ENCODE assay signal across 6 worm cellular contexts in the genomic region with DNA sequence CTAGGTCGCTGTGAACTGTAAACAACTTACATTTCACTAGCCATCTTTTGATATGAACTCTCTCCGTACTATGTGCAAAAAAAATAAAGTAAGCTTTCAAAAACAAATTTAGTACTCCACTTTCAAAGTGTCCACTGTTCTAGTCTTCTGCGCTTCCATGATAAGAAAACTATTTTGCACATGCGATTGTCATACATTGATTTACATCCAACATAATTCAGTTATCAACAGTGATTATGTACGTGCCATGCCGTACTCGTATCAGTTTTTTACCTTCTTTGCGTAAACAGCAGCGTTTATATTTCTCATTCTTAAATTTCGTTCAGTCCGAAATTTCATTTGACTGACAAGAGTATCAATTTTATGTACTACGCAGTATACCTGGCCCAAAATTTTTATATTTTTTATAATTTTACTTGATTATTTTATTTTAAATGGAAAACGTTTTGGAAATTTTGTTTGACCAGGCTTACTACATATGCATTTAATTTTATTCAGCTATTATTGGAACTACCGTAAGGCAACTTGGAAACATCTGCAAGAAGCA.
TF ChIP-seq lines count a peak whose summit lies in the region.

Gene fbxa-134 (minus strand): TSS at position 44 of the 547 bp plus-strand sequence.
Gene F47H4.2 (plus strand): TSS at position 497 of the 547 bp plus-strand sequence.

TF ChIP-seq in whole organism, L1 larva, 84 proteins besides CTCF, POLR2A, EP300 and RAD21 (continues in another document):
- TF ChIP-seq ceh-90 (tag; optimal IDR thresholded peaks at IDR 0.05; lab: Kevin White, UChicago) (no peak), zip-4 (GFP tag; optimal IDR thresholded peaks at IDR 0.05; lab: Kevin White, UChicago) (no peak), pqm-1 (tag; optimal IDR thresholded peaks at IDR 0.05; lab: Kevin White, UChicago) (peak; percentile 51), unc-86 (tag; optimal IDR thresholded peaks at IDR 0.05; lab: Kevin White, UChicago) (no peak), egl-27 (tag; optimal IDR thresholded peaks at IDR 0.05; lab: Kevin White, UChicago) (no peak), lin-13 (GFP tag; optimal IDR thresholded peaks at IDR 0.05; lab: Kevin White, UChicago) (no peak), lin-39 (tag; optimal IDR thresholded peaks at IDR 0.05; lab: Kevin White, UChicago) (no peak), fos-1 (tag; optimal IDR thresholded peaks at IDR 0.05; lab: Kevin White, UChicago) (no peak), unc-130 (tag; optimal IDR thresholded peaks at IDR 0.05; lab: Kevin White, UChicago) (no peak), sox-4 (tag; optimal IDR thresholded peaks at IDR 0.05; lab: Kevin White, UChicago) (no peak), ztf-11 (tag; optimal IDR thresholded peaks at IDR 0.05; lab: Kevin White, UChicago) (no peak), pax-3 (tag; optimal IDR thresholded peaks at IDR 0.05; lab: Kevin White, UChicago) (no peak), elt-2 (tag; optimal IDR thresholded peaks at IDR 0.05; lab: Kevin White, UChicago) (peak; percentile 78), nhr-19 (GFP tag; conservative IDR thresholded peaks at IDR 0.05; lab: Robert Waterston, UW) (no peak), sup-37 (GFP tag; optimal IDR thresholded peaks at IDR 0.05; lab: Kevin White, UChicago) (no peak)

TF ChIP-seq in whole organism, L2 larva, 48 proteins besides CTCF, POLR2A, EP300 and RAD21:
- peak; percentile 3 for TF ChIP-seq gmeb-1 (tag; optimal IDR thresholded peaks at IDR 0.05; lab: Kevin White, UChicago)
- peak; percentile 18 for TF ChIP-seq sma-9 (GFP tag; optimal IDR thresholded peaks at IDR 0.05; lab: Kevin White, UChicago)
- no peak for TF ChIP-seq sma-9 (tag; optimal IDR thresholded peaks at IDR 0.05; lab: Kevin White, UChicago)
- no peak for TF ChIP-seq nhr-237 (tag; optimal IDR thresholded peaks at IDR 0.05; lab: Kevin White, UChicago)
- TF ChIP-seq ztf-4 (tag; optimal IDR thresholded peaks at IDR 0.05; lab: Kevin White, UChicago), result no peak
- TF ChIP-seq crh-2 (tag; optimal IDR thresholded peaks at IDR 0.05; lab: Kevin White, UChicago), result peak; percentile 43
- TF ChIP-seq fos-1 (tag; optimal IDR thresholded peaks at IDR 0.05; lab: Kevin White, UChicago), result peak; percentile 79
- peak; percentile 76 for TF ChIP-seq skn-1 (tag; optimal IDR thresholded peaks at IDR 0.05; lab: Kevin White, UChicago)
- TF ChIP-seq ztf-11 (tag; optimal IDR thresholded peaks at IDR 0.05; lab: Kevin White, UChicago), result no peak

TF ChIP-seq in whole organism, L3 larva, 47 proteins besides CTCF, POLR2A, EP300 and RAD21:
- TF ChIP-seq ceh-28 (tag; optimal IDR thresholded peaks at IDR 0.05; lab: Kevin White, UChicago), result no peak
- peak; percentile 51 for TF ChIP-seq jun-1 (tag; optimal IDR thresholded peaks at IDR 0.05; lab: Kevin White, UChicago)
- peak; percentile 80 for TF ChIP-seq pha-4 (tag; optimal IDR thresholded peaks at IDR 0.05; lab: Kevin White, UChicago)
- peak; percentile 93 for TF ChIP-seq elt-2 (tag; optimal IDR thresholded peaks at IDR 0.05; lab: Kevin White, UChicago)
- peak; percentile 80 for TF ChIP-seq pqm-1 (tag; optimal IDR thresholded peaks at IDR 0.05; lab: Kevin White, UChicago)
- TF ChIP-seq nhr-11 (tag; optimal IDR thresholded peaks at IDR 0.05; lab: Kevin White, UChicago), result no peak
- TF ChIP-seq egl-5 (tag; optimal IDR thresholded peaks at IDR 0.05; lab: Kevin White, UChicago), result no peak
- no peak for TF ChIP-seq tbx-2 (tag; optimal IDR thresholded peaks at IDR 0.05; lab: Kevin White, UChicago)
- no peak for TF ChIP-seq hmg-11 (tag; optimal IDR thresholded peaks at IDR 0.05; lab: Kevin White, UChicago)
TF ChIP-seq in whole organism, L3 larva: peak in this region for 4.

TF ChIP-seq in whole organism, L4 larva, 104 proteins besides CTCF, POLR2A, EP300 and RAD21:
- TF ChIP-seq pqm-1 (tag; optimal IDR thresholded peaks at IDR 0.05; lab: Kevin White, UChicago), result peak; percentile 99
- peak; percentile 22 for TF ChIP-seq nhr-77 (tag; optimal IDR thresholded peaks at IDR 0.05; lab: Kevin White, UChicago)
- peak; percentile 83 for TF ChIP-seq nhr-28 (tag; optimal IDR thresholded peaks at IDR 0.05; lab: Kevin White, UChicago)
- TF ChIP-seq dmd-6 (GFP tag; IDR thresholded peaks at IDR 0.05; lab: Robert Waterston, UW), result peak; percentile 43; the same call in 1 of the 2 replicates
- peak; percentile 36 for TF ChIP-seq dve-1 (tag; optimal IDR thresholded peaks at IDR 0.05; lab: Kevin White, UChicago; ENCODE audit: insufficient read depth)
- TF ChIP-seq nhr-41 (GFP tag; IDR thresholded peaks at IDR 0.05; lab: Robert Waterston, UW), result no peak
- TF ChIP-seq Y48G9A.11 (GFP tag; IDR thresholded peaks at IDR 0.05; lab: Robert Waterston, UW), result no peak
- TF ChIP-seq php-3 (GFP tag; IDR thresholded peaks at IDR 0.05; lab: Robert Waterston, UW), result 0 out of 2 replicates have a peak, but pooled peaks have one; percentile 8
- peak in 1 of 2 experiments; percentile 32 for TF ChIP-seq hif-1 (tag; optimal IDR thresholded peaks at IDR 0.05; lab: Kevin White, UChicago)
- no peak for TF ChIP-seq fkh-10 (GFP tag; optimal IDR thresholded peaks at IDR 0.05; lab: Kevin White, UChicago)
- TF ChIP-seq R02D3.7 (tag; optimal IDR thresholded peaks at IDR 0.05; lab: Kevin White, UChicago), result no peak
- TF ChIP-seq nhr-48 (tag; optimal IDR thresholded peaks at IDR 0.05; lab: Kevin White, UChicago), result peak; percentile 11
- TF ChIP-seq aha-1 (tag; lab: Kevin White, UChicago), result peak; percentile 64
- TF ChIP-seq hlh-11 (tag; optimal IDR thresholded peaks at IDR 0.05; lab: Kevin White, UChicago), result peak; percentile 76
- TF ChIP-seq nhr-76 (tag; optimal IDR thresholded peaks at IDR 0.05; lab: Kevin White, UChicago), result no peak
- no peak for TF ChIP-seq daf-16 (GFP tag; optimal IDR thresholded peaks at IDR 0.05; lab: Kevin White, UChicago)
- TF ChIP-seq daf-16 (tag; optimal IDR thresholded peaks at IDR 0.05; lab: Kevin White, UChicago), result peak; percentile 98
TF ChIP-seq in whole organism, L4 larva: peak in this region for 11.

TF ChIP-seq in whole organism, late embryonic, 69 proteins besides CTCF, POLR2A, EP300 and RAD21:
- no peak for TF ChIP-seq ceh-6 (GFP tag; optimal IDR thresholded peaks at IDR 0.05; lab: Kevin White, UChicago)
- peak; percentile 70 for TF ChIP-seq elt-2 (tag; optimal IDR thresholded peaks at IDR 0.05; lab: Kevin White, UChicago)
- no peak for TF ChIP-seq syd-9 (tag; optimal IDR thresholded peaks at IDR 0.05; lab: Kevin White, UChicago)
- no peak for TF ChIP-seq ahr-1 (tag; optimal IDR thresholded peaks at IDR 0.05; lab: Kevin White, UChicago)
- no peak for TF ChIP-seq ceh-9 (tag; optimal IDR thresholded peaks at IDR 0.05; lab: Kevin White, UChicago)
- no peak for TF ChIP-seq pag-3 (tag; optimal IDR thresholded peaks at IDR 0.05; lab: Kevin White, UChicago; ENCODE audit: borderline replicate concordance)
- no peak for TF ChIP-seq hlh-13 (GFP tag; optimal IDR thresholded peaks at IDR 0.05; lab: Kevin White, UChicago)
TF ChIP-seq in whole organism, late embryonic: peak in this region for 1.

TF ChIP-seq in whole organism, young adult, 124 proteins besides CTCF, POLR2A, EP300 and RAD21:
- TF ChIP-seq cebp-2 (GFP tag; IDR thresholded peaks at IDR 0.05; lab: Robert Waterston, UW) (no peak), F23B12.7 (tag; optimal IDR thresholded peaks at IDR 0.05; lab: Kevin White, UChicago; ENCODE audit: insufficient read depth) (no peak), nhr-80 (tag; optimal IDR thresholded peaks at IDR 0.05; lab: Kevin White, UChicago) (peak; percentile 69), ztf-18 (tag; optimal IDR thresholded peaks at IDR 0.05; lab: Kevin White, UChicago) (no peak), K11D2.4 (GFP tag; IDR thresholded peaks at IDR 0.05; lab: Robert Waterston, UW) (no peak), efl-1 (GFP tag; optimal IDR thresholded peaks at IDR 0.05; lab: Kevin White, UChicago) (no peak), snpc-4 (GFP tag; optimal IDR thresholded peaks at IDR 0.05; lab: Kevin White, UChicago) (no peak), snpc-4 (tag; optimal IDR thresholded peaks at IDR 0.05; lab: Kevin White, UChicago) (peak in 1 of 4 experiments; percentile 53), attf-5 (GFP tag; optimal IDR thresholded peaks at IDR 0.05; lab: Kevin White, UChicago) (peak; percentile 11), lin-54 (GFP tag; optimal IDR thresholded peaks at IDR 0.05; lab: Kevin White, UChicago) (no peak), Y95B8A.8 (GFP tag; IDR thresholded peaks at IDR 0.05; lab: Robert Waterston, UW) (no peak), snpc-1.1 (tag; optimal IDR thresholded peaks at IDR 0.05; lab: Kevin White, UChicago; ENCODE audit: insufficient read depth) (no peak)
